Worm (Caenorhabditis elegans): ENCODE data around the gene nspb-10.

nspb-10 gene

ce11 chrII:14599933-14600630 is 12.0 kb upstream of the nspb-10 start (continued):
- no peak for TF ChIP-seq hpl-2 (GFP tag; optimal IDR thresholded peaks at IDR 0.05)
- TF ChIP-seq pag-3 (tag; optimal IDR thresholded peaks at IDR 0.05; ENCODE audit: borderline replicate concordance, insufficient read depth): no peak
- TF ChIP-seq ceh-8 (GFP tag; optimal IDR thresholded peaks at IDR 0.05): no peak
- peak; percentile 46 for TF ChIP-seq blmp-1 (tag; optimal IDR thresholded peaks at IDR 0.05)
- TF ChIP-seq nhr-90 (tag; optimal IDR thresholded peaks at IDR 0.05; ENCODE audit: poor library complexity): peak; percentile 48
- TF ChIP-seq ama-1 (optimal IDR thresholded peaks at IDR 0.05): peak; percentile 22
- peak in 4 of 6 experiments; percentile 33 to 54 (median 39) for TF ChIP-seq elt-3 (tag; optimal IDR thresholded peaks at IDR 0.05)
- TF ChIP-seq rnt-1 (tag; optimal IDR thresholded peaks at IDR 0.05): no peak
- TF ChIP-seq F16B12.6 (tag; optimal IDR thresholded peaks at IDR 0.05): no peak

- TF ChIP-seq mep-1 (tag; optimal IDR thresholded peaks at IDR 0.05): peak; percentile 6
- TF ChIP-seq Y116A8C.19 (tag; optimal IDR thresholded peaks at IDR 0.05; ENCODE audit: borderline replicate concordance): no peak
- no peak for TF ChIP-seq dsc-1 (tag; optimal IDR thresholded peaks at IDR 0.05)
- no peak for TF ChIP-seq egl-13 (tag; optimal IDR thresholded peaks at IDR 0.05)
- TF ChIP-seq unc-98 (GFP tag; IDR thresholded peaks at IDR 0.05): no peak
These were observed 11.3 kb upstream of the nspb-10 start for ce11 chrII:14599284-14599862.

ce11 chrII:14598367-14598766 is 10.3 kb upstream of the nspb-10 start:
- TF ChIP-seq isw-1 (GFP tag; IDR thresholded peaks at IDR 0.05) (no peak; the same call in 1 of the 2 replicates), snpc-4 (tag; optimal IDR thresholded peaks at IDR 0.05) (peak; percentile 59), lin-15B (tag; optimal IDR thresholded peaks at IDR 0.05) (no peak), tbx-2 (tag; optimal IDR thresholded peaks at IDR 0.05) (peak; percentile 52), sox-4 (tag; optimal IDR thresholded peaks at IDR 0.05) (no peak), pax-3 (tag; optimal IDR thresholded peaks at IDR 0.05) (no peak), grh-1 (GFP tag; IDR thresholded peaks at IDR 0.05) (no peak), aha-1 (tag; optimal IDR thresholded peaks at IDR 0.05) (no peak), mdl-1 (tag; optimal IDR thresholded peaks at IDR 0.05) (peak in 1 of 2 experiments; percentile 89), nhr-76 (tag; optimal IDR thresholded peaks at IDR 0.05) (no peak), efl-3 (GFP tag; optimal IDR thresholded peaks at IDR 0.05) (no peak), ama-1 (optimal IDR thresholded peaks at IDR 0.05) (peak; percentile 32), unc-98 (GFP tag; IDR thresholded peaks at IDR 0.05) (no peak), nhr-85 (tag) (peak; percentile 67), efl-1 (optimal IDR thresholded peaks at IDR 0.05) (peak; percentile 32 to 51), efl-1 (GFP tag; optimal IDR thresholded peaks at IDR 0.05 in 1 of 2) (peak; percentile 42 to 92), jun-1 (tag; optimal IDR thresholded peaks at IDR 0.05) (peak; percentile 25), unc-130 (tag; optimal IDR thresholded peaks at IDR 0.05) (peak; percentile 61), unc-30 (tag; optimal IDR thresholded peaks at IDR 0.05) (no peak), lsy-2 (tag; optimal IDR thresholded peaks at IDR 0.05) (peak; percentile 76 to 79), fos-1 (tag; optimal IDR thresholded peaks at IDR 0.05) (no peak), nhr-90 (tag; optimal IDR thresholded peaks at IDR 0.05; ENCODE audit: poor library complexity) (peak; percentile 66), rnt-1 (tag; optimal IDR thresholded peaks at IDR 0.05) (peak; percentile 82), nhr-28 (tag; optimal IDR thresholded peaks at IDR 0.05) (no peak), skn-1 (tag; optimal IDR thresholded peaks at IDR 0.05) (peak; percentile 54), unc-86 (tag; optimal IDR thresholded peaks at IDR 0.05) (no peak), ztf-4 (tag; optimal IDR thresholded peaks at IDR 0.05) (peak; percentile 69), lin-13 (GFP tag; optimal IDR thresholded peaks at IDR 0.05) (peak; percentile 57), hlh-17 (GFP tag; optimal IDR thresholded peaks at IDR 0.05; ENCODE audit: borderline replicate concordance) (no peak), hlh-4 (tag; optimal IDR thresholded peaks at IDR 0.05) (no peak), lir-3 (tag; optimal IDR thresholded peaks at IDR 0.05; ENCODE audit: poor library complexity) (peak; percentile 51), elt-2 (tag; optimal IDR thresholded peaks at IDR 0.05) (peak; percentile 77), nhr-20 (tag; optimal IDR thresholded peaks at IDR 0.05) (peak; percentile 84), F16B12.6 (tag; optimal IDR thresholded peaks at IDR 0.05) (no peak), mef-2 (tag; optimal IDR thresholded peaks at IDR 0.05) (no peak), C16A3.4 (tag; optimal IDR thresholded peaks at IDR 0.05) (peak; percentile 19), nhr-237 (tag; optimal IDR thresholded peaks at IDR 0.05) (no peak), pqm-1 (tag; optimal IDR thresholded peaks at IDR 0.05) (no peak), ceh-90 (tag; optimal IDR thresholded peaks at IDR 0.05) (no peak)

Measured in whole organism, L1 larva.